Fruit fly (Drosophila melanogaster) whole organism, prepupa: Measurements from ENCODE around the gene Adsl.

Source experiments
- Blimp-1 ChIP-seq: fragments of 200-800 bp; sonication (Bioruptor generic); optimal IDR thresholded peaks from 3 replicates; lab custom pipeline; 2017; ENCODE audit warnings: missing biosample characterization, missing genetic modification characterization, mild to moderate bottlenecking, moderate library complexity, missing genetic modification reagents
- CG10669 ChIP-seq: fragments of 200-800 bp; sonication (Bioruptor generic); optimal IDR thresholded peaks from 3 replicates; lab custom pipeline; 2018; ENCODE audit warnings: missing biosample characterization, mild to moderate bottlenecking, missing genetic modification characterization, moderate library complexity
- CG11762 ChIP-seq: fragments of 200-800 bp; sonication (Bioruptor generic); optimal IDR thresholded peaks from 3 replicates; lab custom pipeline; 2016; ENCODE audit warnings: missing biosample characterization, missing genetic modification characterization; ENCODE audit not compliant: insufficient read depth
- CG15336 ChIP-seq: fragments of 200-800 bp; sonication (Bioruptor generic); IDR thresholded peaks from 2 replicates; pipeline ENCODE4 v1.3.6; 2022; ENCODE audit warnings: missing biosample characterization, missing genetic modification characterization
- CG1621 ChIP-seq: fragments of 200-800 bp; sonication (Bioruptor generic); optimal IDR thresholded peaks from 3 replicates; lab custom pipeline; 2018; ENCODE audit warnings: missing biosample characterization, mild to moderate bottlenecking, missing genetic modification characterization
- CG16779 ChIP-seq: fragments of 200-800 bp; sonication (Bioruptor generic); optimal IDR thresholded peaks from 3 replicates; lab custom pipeline; 2017; ENCODE audit warnings: missing biosample characterization, mild to moderate bottlenecking, missing genetic modification characterization
- CG3032 ChIP-seq: fragments of 200-800 bp; optimal IDR thresholded peaks from 2 replicates; lab custom pipeline; 2019; ENCODE audit warnings: missing biosample characterization, mild to moderate bottlenecking, missing genetic modification characterization, moderate library complexity
- CG31627 ChIP-seq: fragments of 200-800 bp; sonication (Bioruptor generic); optimal IDR thresholded peaks from 3 replicates; lab custom pipeline; 2016; ENCODE audit warnings: missing biosample characterization, missing genetic modification characterization
- CG4318 ChIP-seq: fragments of 200-800 bp; sonication (Bioruptor generic); optimal IDR thresholded peaks from 3 replicates; lab custom pipeline; 2017; ENCODE audit warnings: missing biosample characterization, mild to moderate bottlenecking, missing genetic modification characterization
- CG6163 ChIP-seq: fragments of 200-800 bp; sonication (Bioruptor generic); IDR thresholded peaks from 3 replicates; pipeline ENCODE4 v1.3.6; 2022; ENCODE audit warnings: missing biosample characterization, missing genetic modification characterization
- CG6854 ChIP-seq: fragments of 200-800 bp; sonication (Bioruptor generic); optimal IDR thresholded peaks from 2 replicates; lab custom pipeline; 2017; ENCODE audit warnings: missing biosample characterization, mild to moderate bottlenecking, missing genetic modification characterization
- CG7368 ChIP-seq: fragments of 200-800 bp; sonication (Bioruptor generic); optimal IDR thresholded peaks from 3 replicates; lab custom pipeline; 2016; ENCODE audit warnings: missing biosample characterization, missing genetic modification characterization
- CG8119 ChIP-seq: fragments of 200-800 bp; sonication (Bioruptor generic); IDR thresholded peaks from 3 replicates; pipeline ENCODE4 v1.3.6; 2022; ENCODE audit warnings: missing biosample characterization, missing genetic modification characterization
- CG8319 ChIP-seq: fragments of 200-800 bp; sonication (Bioruptor generic); optimal IDR thresholded peaks from 3 replicates; lab custom pipeline; 2016; ENCODE audit warnings: missing biosample characterization, missing genetic modification characterization
- CG8632 ChIP-seq: fragments of 200-800 bp; sonication (Bioruptor generic); optimal IDR thresholded peaks from 3 replicates; lab custom pipeline; 2016; ENCODE audit warnings: missing biosample characterization, missing genetic modification characterization
- Eip78C ChIP-seq: fragments of 200-800 bp; sonication (Bioruptor generic); peaks from one replicate; lab custom pipeline; 2016; ENCODE audit warnings: missing biosample characterization, missing genetic modification characterization
- Eip93F ChIP-seq: fragments of 200-800 bp; sonication (Bioruptor generic); optimal IDR thresholded peaks from 2 replicates; lab custom pipeline; 2016; ENCODE audit warnings: missing biosample characterization, mild to moderate bottlenecking, missing genetic modification characterization
- Hr39 ChIP-seq: fragments of 200-800 bp; sonication (Bioruptor generic); optimal IDR thresholded peaks from 2 replicates; lab custom pipeline; 2016; ENCODE audit warnings: missing biosample characterization, missing genetic modification characterization
- Hr4 ChIP-seq: fragments of 200-800 bp; sonication (Bioruptor generic); optimal IDR thresholded peaks from 3 replicates; lab custom pipeline; 2016; ENCODE audit warnings: missing biosample characterization, missing genetic modification characterization
- Smox ChIP-seq: fragments of 200-800 bp; sonication (Bioruptor generic); optimal IDR thresholded peaks from 3 replicates; lab custom pipeline; 2016; ENCODE audit warnings: missing biosample characterization, missing genetic modification characterization
- Sox102F ChIP-seq: fragments of 200-800 bp; sonication (Bioruptor generic); optimal IDR thresholded peaks from 2 replicates; lab custom pipeline; 2016; ENCODE audit warnings: missing biosample characterization, mild to moderate bottlenecking, missing genetic modification characterization
- Sox15 ChIP-seq: fragments of 200-800 bp; sonication (Bioruptor generic); optimal IDR thresholded peaks from 3 replicates; lab custom pipeline; 2016; ENCODE audit warnings: missing biosample characterization, missing genetic modification characterization
- achi ChIP-seq: fragments of 200-800 bp; sonication (Bioruptor generic); optimal IDR thresholded peaks from 3 replicates; lab custom pipeline; 2016; ENCODE audit warnings: missing biosample characterization, missing genetic modification characterization
- acj6 ChIP-seq: fragments of 200-800 bp; sonication (Bioruptor generic); optimal IDR thresholded peaks from 3 replicates; lab custom pipeline; 2016; ENCODE audit warnings: missing biosample characterization, missing genetic modification characterization
- cyc ChIP-seq: fragments of 200-800 bp; sonication (Bioruptor generic); optimal IDR thresholded peaks from 3 replicates; lab custom pipeline; 2016; ENCODE audit warnings: missing biosample characterization, missing genetic modification characterization
- dsx ChIP-seq: fragments of 200-800 bp; optimal IDR thresholded peaks from 3 replicates; lab custom pipeline; 2019; ENCODE audit warnings: missing biosample characterization, mild to moderate bottlenecking, missing genetic modification characterization, moderate library complexity; ENCODE audit not compliant: poor library complexity, severe bottlenecking
- eg ChIP-seq: fragments of 200-800 bp; sonication (Bioruptor generic); IDR thresholded peaks from 3 replicates; pipeline ENCODE4 v1.3.6; 2022; ENCODE audit warnings: missing biosample characterization, missing genetic modification characterization
- esn ChIP-seq: fragments of 200-800 bp; sonication (Bioruptor generic); optimal IDR thresholded peaks from 2 replicates; lab custom pipeline; 2016; ENCODE audit warnings: missing biosample characterization, mild to moderate bottlenecking, missing genetic modification characterization, moderate library complexity
- fd85E ChIP-seq: fragments of 200-800 bp; sonication (Bioruptor generic); optimal IDR thresholded peaks from 3 replicates; lab custom pipeline; 2016; ENCODE audit warnings: missing biosample characterization, missing genetic modification characterization
- fkh ChIP-seq: fragments of 200-800 bp; sonication (Bioruptor generic); optimal IDR thresholded peaks from 3 replicates; lab custom pipeline; 2017; ENCODE audit warnings: missing biosample characterization, mild to moderate bottlenecking, missing genetic modification characterization, moderate library complexity
- lz ChIP-seq: fragments of 200-800 bp; sonication (Bioruptor generic); optimal IDR thresholded peaks from 3 replicates; lab custom pipeline; 2016; ENCODE audit warnings: missing biosample characterization, missing genetic modification characterization
- salr ChIP-seq, 2 experiments: fragments of 200-800 bp; sonication (Bioruptor generic); optimal IDR thresholded peaks; 3 replicates each; lab custom pipeline; 2016 to 2018; ENCODE audit warnings: missing biosample characterization in 2 of 2, missing genetic modification characterization in 2 of 2, mild to moderate bottlenecking in 1 of 2
- spab ChIP-seq: fragments of 200-800 bp; sonication (Bioruptor generic); optimal IDR thresholded peaks from 2 replicates; lab custom pipeline; 2017; ENCODE audit warnings: missing biosample characterization, mild to moderate bottlenecking, missing genetic modification characterization, missing genetic modification reagents
- ss ChIP-seq, 2 experiments: fragments of 200-800 bp; sonication (Bioruptor generic); optimal IDR thresholded peaks; 2 replicates in 1 of 2; 3 replicates in 1 of 2; lab custom pipeline; 2017 to 2018; ENCODE audit warnings: mild to moderate bottlenecking in 2 of 2, missing biosample characterization in 2 of 2, missing genetic modification characterization in 2 of 2, moderate library complexity in 1 of 2
- svp ChIP-seq: fragments of 200-800 bp; sonication (Bioruptor generic); peaks from one replicate; lab custom pipeline; 2016; ENCODE audit warnings: missing biosample characterization, missing genetic modification characterization
- topi ChIP-seq: fragments of 200-800 bp; sonication (Bioruptor generic); optimal IDR thresholded peaks from 3 replicates; lab custom pipeline; 2016; ENCODE audit warnings: missing biosample characterization, missing genetic modification characterization
- vri ChIP-seq: fragments of 200-800 bp; sonication (Bioruptor generic); optimal IDR thresholded peaks from 3 replicates; lab custom pipeline; 2016; ENCODE audit warnings: missing biosample characterization, mild to moderate bottlenecking, missing genetic modification characterization

The Adsl gene

DNA sequence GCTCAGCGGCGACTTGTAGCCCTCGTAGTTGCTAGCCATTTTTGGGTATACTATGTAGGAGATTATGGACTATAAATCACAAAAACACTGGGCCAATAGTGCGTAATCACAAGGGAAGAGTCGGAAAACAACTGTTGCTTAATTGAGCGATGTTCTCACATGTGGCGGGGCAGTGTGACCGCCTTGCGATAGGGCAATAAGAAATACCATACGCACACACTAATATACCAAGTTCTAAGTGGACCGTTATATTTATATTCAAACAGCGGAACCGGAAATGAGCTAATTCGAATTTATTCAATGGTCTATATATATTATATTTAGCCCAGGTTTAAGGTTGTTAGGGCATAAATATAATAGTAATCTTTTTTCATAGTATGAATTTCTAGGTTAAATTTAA, at the start of gene Adsl (continued):
- TF ChIP-seq dsx (GFP tag; lab: Kevin White, UChicago) (peak; percentile 43), CG7368 (GFP tag; lab: Kevin White, UChicago) (peak; percentile 26), CG8632 (peak; percentile 36), topi (GFP tag; lab: Kevin White, UChicago) (peak; percentile 60), eg (peak; percentile 31; the same call in 1 of the 3 replicates), Smox (GFP tag; lab: Kevin White, UChicago) (no peak), CG4318 (GFP tag; lab: Kevin White, UChicago) (no peak), vri (no peak)

DNA sequence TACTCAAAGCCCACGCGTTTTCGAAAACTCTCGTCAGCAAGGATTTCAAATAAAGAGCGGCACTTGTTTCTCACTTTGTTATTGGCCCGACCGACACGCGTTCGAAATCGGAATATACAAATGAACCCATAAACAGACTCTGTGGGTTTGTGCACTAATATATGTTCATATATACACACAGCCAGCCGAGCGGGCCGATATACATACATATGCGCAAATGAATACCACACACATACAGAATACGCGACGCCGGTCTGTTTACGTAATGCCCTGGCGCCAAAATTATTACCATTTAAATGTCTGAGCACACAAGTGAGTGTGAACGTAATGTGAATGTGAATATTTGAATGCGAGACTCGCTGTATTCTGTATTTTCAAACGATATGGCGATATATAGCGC, 46.8 kb upstream of the Adsl start:
- TF ChIP-seq CG15336 (GFP tag; lab: Robert Waterston, UW) (no peak), Hr4 (GFP tag; lab: Kevin White, UChicago) (no peak), achi (GFP tag; lab: Kevin White, UChicago) (no peak), lz (GFP tag; lab: Kevin White, UChicago) (no peak), Smox (GFP tag; lab: Kevin White, UChicago) (no peak), fkh (GFP tag; lab: Kevin White, UChicago) (peak; percentile 44), ss (GFP tag; optimal IDR thresholded peaks at IDR 0.05; lab: Kevin White, UChicago) (no peak), CG31627 (no peak), esn (GFP tag; lab: Kevin White, UChicago) (no peak), Hr39 (no peak), Blimp-1 (GFP tag; lab: Kevin White, UChicago) (no peak), spab (GFP tag; lab: Kevin White, UChicago) (no peak), acj6 (GFP tag; lab: Kevin White, UChicago) (no peak), CG10669 (GFP tag; lab: Kevin White, UChicago) (no peak), cyc (GFP tag; lab: Kevin White, UChicago) (no peak), vri (peak; percentile 96), salr (GFP tag; optimal IDR thresholded peaks at IDR 0.05; lab: Kevin White, UChicago) (no peak), Eip78C (peak; percentile 11), CG6854 (no peak), CG8119 (no peak), CG6163 (GFP tag; lab: Robert Waterston, UW) (no peak), Sox102F (GFP tag; lab: Kevin White, UChicago) (no peak), CG1621 (tag; lab: Kevin White, UChicago) (no peak), fd85E (GFP tag; lab: Kevin White, UChicago) (no peak), CG8319 (no peak), CG16779 (tag; lab: Kevin White, UChicago) (no peak), CG3032 (tag; lab: Kevin White, UChicago) (no peak), svp (GFP tag; lab: Kevin White, UChicago) (peak; percentile 66), CG4318 (GFP tag; lab: Kevin White, UChicago) (no peak)
- TF ChIP-seq, all 60 proteins: peak for 4

DNA sequence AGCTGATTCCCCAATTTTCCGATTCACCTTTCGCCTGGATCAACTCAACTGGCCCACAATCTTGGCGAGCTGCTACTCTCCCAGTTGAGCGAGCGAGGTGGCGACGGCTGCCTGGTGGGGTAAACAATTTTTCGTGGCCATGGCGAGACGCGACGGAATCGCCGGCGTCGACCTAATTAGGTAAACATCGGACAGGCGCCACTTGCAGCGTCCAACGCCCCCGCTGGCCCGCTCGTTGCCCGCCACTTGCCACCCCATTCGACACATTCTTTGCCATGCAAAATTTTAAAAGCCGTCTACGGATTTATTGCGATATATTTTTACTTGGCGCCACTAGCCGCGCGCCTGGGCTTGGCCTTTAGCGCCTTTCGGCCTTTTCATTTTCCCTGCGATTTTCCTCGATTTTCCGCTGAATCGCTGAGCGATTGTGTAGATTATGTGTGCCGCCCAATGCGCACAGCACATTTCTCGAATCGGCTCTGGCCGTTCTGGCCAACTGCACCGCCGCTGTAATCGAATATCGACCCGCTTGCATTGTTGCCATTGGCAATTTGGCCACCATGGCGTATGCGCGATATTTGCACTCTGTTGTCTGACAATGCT, 46.0 kb upstream of the Adsl start:
- TF ChIP-seq svp (GFP tag; lab: Kevin White, UChicago) (peak; percentile 50), Sox15 (no peak), Hr39 (no peak), Eip93F (peak; percentile 11), CG16779 (tag; lab: Kevin White, UChicago) (no peak), eg (0 out of 3 replicates have a peak, but pooled peaks have one; percentile 10)
- TF ChIP-seq, all 60 proteins: peak for 3

DNA sequence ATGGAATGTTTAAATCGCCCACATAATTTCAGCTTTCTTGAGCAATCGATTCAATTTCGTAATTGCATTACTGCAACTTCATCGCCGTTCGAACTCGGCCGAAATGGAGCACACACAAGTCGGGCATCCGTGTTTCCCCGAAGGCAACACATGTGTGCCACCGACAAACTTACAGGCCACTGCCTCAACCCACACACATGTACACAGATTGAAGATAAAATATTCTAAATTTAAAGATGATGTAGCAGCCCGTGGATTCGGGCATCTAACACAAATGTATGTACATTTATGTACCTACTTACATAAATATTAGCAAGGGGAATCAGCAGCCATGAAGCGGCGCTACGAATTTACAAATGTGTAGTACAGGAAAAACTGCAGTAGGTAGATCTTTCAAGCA, 45.2 kb upstream of the Adsl start:
- TF ChIP-seq CG11762 (GFP tag; lab: Kevin White, UChicago) (no peak), Eip78C (peak; percentile 38)
